Fruit fly (Drosophila melanogaster): ENCODE measurements around the gene CG14115.

CG14115 gene

dm6 chr3L:13022854-13023560 lies 38.2 kb downstream of the CG14115 start, which contains the start of gene RpS12 (continued):
- peak; percentile 40 for TF ChIP-seq CG10669 (GFP tag; optimal IDR thresholded peaks at IDR 0.05)
- peak; percentile 46 for TF ChIP-seq CG7368 (GFP tag; optimal IDR thresholded peaks at IDR 0.05)
- peak; percentile 74 for TF ChIP-seq CG6163 (GFP tag; IDR thresholded peaks at IDR 0.05)
- peak; percentile 79 for TF ChIP-seq fd85E (GFP tag; optimal IDR thresholded peaks at IDR 0.05)
- peak; percentile 68 for TF ChIP-seq Sox102F (GFP tag; optimal IDR thresholded peaks at IDR 0.05)
- TF ChIP-seq CG4318 (GFP tag; optimal IDR thresholded peaks at IDR 0.05) = peak; percentile 40
- peak; percentile 60 to 66 for TF ChIP-seq salr (GFP tag; optimal IDR thresholded peaks at IDR 0.05)
- peak; percentile 12 for TF ChIP-seq CG16779 (tag; optimal IDR thresholded peaks at IDR 0.05)
- peak; percentile 47 for TF ChIP-seq Ets21C (GFP tag; optimal IDR thresholded peaks at IDR 0.05)
- peak; percentile 90 for TF ChIP-seq CG6854 (GFP tag; optimal IDR thresholded peaks at IDR 0.05)
- TF ChIP-seq CG11294 (GFP tag; IDR thresholded peaks at IDR 0.05) = 0 out of 2 replicates have a peak, but pooled peaks have one; percentile 6
- TF ChIP-seq lz (GFP tag; optimal IDR thresholded peaks at IDR 0.05) = peak; percentile 79
- TF ChIP-seq net (GFP tag; optimal IDR thresholded peaks at IDR 0.05) = peak; percentile 79
- peak; percentile 0 for TF ChIP-seq CG6276 (GFP tag; optimal IDR thresholded peaks at IDR 0.05)
- peak; percentile 74 for TF ChIP-seq vri (GFP tag; optimal IDR thresholded peaks at IDR 0.05)
- TF ChIP-seq Ets96B (tag; optimal IDR thresholded peaks at IDR 0.05) = peak; percentile 22
- TF ChIP-seq ss (GFP tag; optimal IDR thresholded peaks at IDR 0.05) = peak in 1 of 2 experiments; percentile 71
- peak; percentile 26 for TF ChIP-seq spab (GFP tag; optimal IDR thresholded peaks at IDR 0.05)
- peak; percentile 53 for TF ChIP-seq Hr4 (GFP tag; optimal IDR thresholded peaks at IDR 0.05)
- peak; percentile 36 for TF ChIP-seq CG3032 (tag; optimal IDR thresholded peaks at IDR 0.05)
- TF ChIP-seq svp (GFP tag) = peak; percentile 65
- peak; percentile 57 for TF ChIP-seq OdsH (GFP tag; optimal IDR thresholded peaks at IDR 0.05)

DNA sequence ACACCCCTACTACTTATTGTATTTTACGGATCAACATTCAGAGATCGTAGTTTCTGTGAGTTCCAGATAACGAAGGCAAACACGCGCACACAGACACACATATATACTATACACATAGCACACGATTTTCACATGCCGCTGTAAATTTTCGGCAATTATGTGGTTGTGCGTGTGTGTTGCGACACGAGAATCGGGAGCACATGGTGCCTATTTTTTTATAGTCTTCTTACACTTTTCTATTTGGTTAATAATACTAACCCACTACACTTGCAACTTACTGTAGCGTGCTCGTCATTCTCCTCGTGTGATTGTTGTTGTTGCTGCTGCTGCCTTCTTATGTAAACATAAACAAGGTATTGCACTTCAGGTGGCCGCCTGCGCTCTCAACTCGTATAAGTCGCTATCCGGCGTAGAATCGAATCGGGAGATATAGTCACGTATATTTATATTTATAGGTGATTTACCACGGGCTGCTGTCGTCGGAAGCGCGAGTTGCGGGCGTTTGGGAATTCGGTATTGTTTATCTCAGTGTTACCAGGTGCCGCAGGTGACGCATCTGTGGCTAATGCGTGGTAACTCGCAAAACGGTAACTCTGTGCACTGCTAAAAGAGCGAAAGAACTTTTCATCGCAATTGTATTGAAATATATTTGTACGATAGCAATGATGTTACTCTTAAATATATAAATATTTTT lies 38.9 kb downstream of the CG14115 start, which contains the start of gene Adk2:
Gene Adk2 (minus strand): TSS at position 529 of the 694 bp plus-strand sequence.
- TF ChIP-seq CG32006 (GFP tag; optimal IDR thresholded peaks at IDR 0.05) = no peak
- TF ChIP-seq Sox14 (GFP tag; optimal IDR thresholded peaks at IDR 0.05) = no peak
- TF ChIP-seq CG6808 (GFP tag; optimal IDR thresholded peaks at IDR 0.05) = no peak
- TF ChIP-seq svp (GFP tag) = no peak
- no peak for TF ChIP-seq Hr39 (GFP tag; optimal IDR thresholded peaks at IDR 0.05)
- TF ChIP-seq spab (GFP tag; optimal IDR thresholded peaks at IDR 0.05) = no peak
- no peak for TF ChIP-seq CG16779 (tag; optimal IDR thresholded peaks at IDR 0.05)
- no peak for TF ChIP-seq Sox102F (GFP tag; optimal IDR thresholded peaks at IDR 0.05)
- no peak for TF ChIP-seq CG10631 (GFP tag; optimal IDR thresholded peaks at IDR 0.05)
- no peak for TF ChIP-seq CG9139 (GFP tag; optimal IDR thresholded peaks at IDR 0.05)
- peak; percentile 5 for TF ChIP-seq Smox (GFP tag; optimal IDR thresholded peaks at IDR 0.05)
- TF ChIP-seq Lpt (GFP tag; optimal IDR thresholded peaks at IDR 0.05) = no peak
- no peak for TF ChIP-seq pdm3 (GFP tag; optimal IDR thresholded peaks at IDR 0.05)
- no peak for TF ChIP-seq Ets21C (GFP tag; optimal IDR thresholded peaks at IDR 0.05)
- TF ChIP-seq CG8632 (GFP tag; optimal IDR thresholded peaks at IDR 0.05) = no peak
- peak; percentile 38; the same call in 1 of the 2 replicates for TF ChIP-seq Gug (GFP tag; IDR thresholded peaks at IDR 0.05)
- TF ChIP-seq esn (GFP tag; optimal IDR thresholded peaks at IDR 0.05) = no peak
- peak; percentile 27 for TF ChIP-seq CG6854 (GFP tag; optimal IDR thresholded peaks at IDR 0.05)
- no peak for TF ChIP-seq CG3032 (tag; optimal IDR thresholded peaks at IDR 0.05)
- TF ChIP-seq salr (GFP tag; optimal IDR thresholded peaks at IDR 0.05) = no peak
- no peak for TF ChIP-seq dac (GFP tag; optimal IDR thresholded peaks at IDR 0.05)
- no peak for TF ChIP-seq Ets96B (tag; optimal IDR thresholded peaks at IDR 0.05)
- TF ChIP-seq Blimp-1 (GFP tag; optimal IDR thresholded peaks at IDR 0.05) = no peak
- peak; percentile 6 for TF ChIP-seq topi (GFP tag; optimal IDR thresholded peaks at IDR 0.05)
- TF ChIP-seq cyc (GFP tag; optimal IDR thresholded peaks at IDR 0.05) = no peak
- peak; percentile 59 for TF ChIP-seq eg (GFP tag; IDR thresholded peaks at IDR 0.05)
- no peak for TF ChIP-seq CG10669 (GFP tag; optimal IDR thresholded peaks at IDR 0.05)
- TF ChIP-seq net (GFP tag; optimal IDR thresholded peaks at IDR 0.05) = no peak
- peak; percentile 13 for TF ChIP-seq vri (GFP tag; optimal IDR thresholded peaks at IDR 0.05)
- TF ChIP-seq CG4318 (GFP tag; optimal IDR thresholded peaks at IDR 0.05) = no peak
- TF ChIP-seq CG8119 (GFP tag; IDR thresholded peaks at IDR 0.05) = no peak
- no peak for TF ChIP-seq CG11294 (GFP tag; IDR thresholded peaks at IDR 0.05)
- no peak for TF ChIP-seq CG6792 (GFP tag; optimal IDR thresholded peaks at IDR 0.05)
- TF ChIP-seq Hr38 (GFP tag; optimal IDR thresholded peaks at IDR 0.05) = no peak
- peak; percentile 50 for TF ChIP-seq CG3919 (GFP tag; optimal IDR thresholded peaks at IDR 0.05)
- TF ChIP-seq Met (GFP tag; optimal IDR thresholded peaks at IDR 0.05) = no peak
- TF ChIP-seq CG34406 (GFP tag; optimal IDR thresholded peaks at IDR 0.05) = no peak
- no peak for TF ChIP-seq fd85E (GFP tag; optimal IDR thresholded peaks at IDR 0.05)
- no peak for TF ChIP-seq lz (GFP tag; optimal IDR thresholded peaks at IDR 0.05)
